Worm (Caenorhabditis elegans) whole organism, L4 larva: ENCODE measurements around the gene srd-2.

Experiments used
- ama-1 ChIP-seq: fragments of 150-350 bp; optimal IDR thresholded peaks from 2 replicates; lab custom pipeline; 2014; ENCODE audit warnings: inconsistent platforms, mixed read lengths
- attf-4 ChIP-seq: sonication (generic microtip); optimal IDR thresholded peaks from 3 replicates; lab custom pipeline; 2017; ENCODE audit warnings: missing biosample characterization, missing genetic modification characterization
- dve-1 ChIP-seq: sonication (generic microtip); optimal IDR thresholded peaks from 2 replicates; lab custom pipeline; 2017; ENCODE audit warnings: antibody characterized with exemption, mild to moderate bottlenecking, missing genetic modification characterization, missing compliant biosample characterization; ENCODE audit not compliant: insufficient read depth
- fos-1 ChIP-seq: fragments of 150-350 bp; optimal IDR thresholded peaks from 2 replicates; lab custom pipeline; 2014; ENCODE audit warnings: missing biosample characterization, missing genetic modification characterization
- hlh-30 ChIP-seq: sonication (generic microtip); optimal IDR thresholded peaks from 2 replicates; lab custom pipeline; 2017; ENCODE audit warnings: antibody characterized with exemption, mild to moderate bottlenecking, missing genetic modification characterization, missing compliant biosample characterization; ENCODE audit not compliant: insufficient read depth
- lin-13 ChIP-seq: fragments of 150-350 bp; optimal IDR thresholded peaks from 2 replicates; lab custom pipeline; 2014; ENCODE audit warnings: missing biosample characterization, missing genetic modification reagents, missing genetic modification characterization
- mdl-1 ChIP-seq, 2 experiments: fragments of 150-350 bp in 1 of 2; sonication (generic microtip) in 1 of 2; optimal IDR thresholded peaks; 2 replicates each; lab custom pipeline; 2014 to 2017; ENCODE audit warnings: missing biosample characterization in 2 of 2, missing genetic modification characterization in 2 of 2
- pqm-1 ChIP-seq: sonication (generic microtip); optimal IDR thresholded peaks from 2 replicates; lab custom pipeline; 2017; ENCODE audit warnings: missing biosample characterization, missing genetic modification characterization
- saeg-2 ChIP-seq: fragments of 200-800 bp; sonication (Bioruptor generic); IDR thresholded peaks from 2 replicates; pipeline ENCODE4 v1.3.6; 2022; ENCODE audit warnings: missing genetic modification reagents, missing genetic modification characterization, missing compliant biosample characterization
- zag-1 ChIP-seq: fragments of 150-350 bp; optimal IDR thresholded peaks from 2 replicates; lab custom pipeline; 2014; ENCODE audit warnings: missing biosample characterization, missing genetic modification characterization

DNA sequence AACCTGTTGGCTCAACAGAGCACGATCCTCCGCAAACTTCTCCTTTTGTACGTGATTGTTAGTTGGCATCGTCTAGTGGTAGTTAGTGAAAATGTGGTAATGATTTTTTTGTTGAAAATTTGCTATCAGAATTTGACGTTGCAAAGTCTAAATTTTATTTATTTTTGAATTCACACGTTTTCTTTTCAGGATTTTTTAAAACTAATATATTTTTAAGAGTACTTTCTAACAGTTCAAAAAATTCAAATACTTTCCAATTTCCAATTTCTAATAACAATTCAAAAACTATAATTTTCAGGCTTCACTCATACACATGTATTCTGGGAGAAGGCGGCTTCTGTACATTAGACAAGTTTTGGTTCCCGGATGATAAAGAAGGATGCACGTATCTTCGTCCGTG, 46.7 kb upstream of the srd-2 start, which contains the start of gene ubxn-5:
- TF ChIP-seq lin-13 (GFP tag; lab: Kevin White, UChicago) = no peak
- no peak for TF ChIP-seq ama-1
- no peak for TF ChIP-seq mdl-1 (tag; optimal IDR thresholded peaks at IDR 0.05; lab: Kevin White, UChicago)
- no peak for TF ChIP-seq hlh-30 (tag; lab: Kevin White, UChicago)
- no peak for TF ChIP-seq fos-1
- TF ChIP-seq attf-4 (tag; lab: Kevin White, UChicago) = no peak
- no peak for TF ChIP-seq zag-1 (tag; lab: Kevin White, UChicago)
- no peak for TF ChIP-seq saeg-2 (GFP tag; lab: Robert Waterston, UW)
- TF ChIP-seq dve-1 (tag; lab: Kevin White, UChicago) = no peak
- no peak for TF ChIP-seq pqm-1 (tag; lab: Kevin White, UChicago)
